Fruit fly (Drosophila melanogaster) whole organism, embryonic: Measurements from ENCODE around the gene CG5191.

ENCODE experiments used
- Atf-2 ChIP-seq: fragments of 200-800 bp; sonication (Bioruptor generic); optimal IDR thresholded peaks from 2 replicates; lab custom pipeline; 2016; ENCODE audit warnings: missing biosample characterization, missing genetic modification characterization
- CG10543 ChIP-seq: fragments of 200-800 bp; sonication (Bioruptor generic); optimal IDR thresholded peaks from 3 replicates; lab custom pipeline; 2017; ENCODE audit warnings: missing biosample characterization, mild to moderate bottlenecking, missing genetic modification characterization, moderate library complexity
- CG12071 ChIP-seq: fragments of 200-800 bp; sonication (Bioruptor generic); optimal IDR thresholded peaks from 3 replicates; lab custom pipeline; 2018; ENCODE audit warnings: missing biosample characterization, mild to moderate bottlenecking, missing genetic modification characterization
- CG15479 ChIP-seq: fragments of 200-800 bp; sonication (Bioruptor generic); optimal IDR thresholded peaks from 3 replicates; lab custom pipeline; 2019; ENCODE audit warnings: missing biosample characterization, mild to moderate bottlenecking, missing genetic modification characterization, moderate library complexity
- CG15601 ChIP-seq: fragments of 200-800 bp; sonication (Bioruptor generic); optimal IDR thresholded peaks from 3 replicates; lab custom pipeline; 2019; ENCODE audit warnings: missing biosample characterization, mild to moderate bottlenecking, missing genetic modification characterization, moderate library complexity
- CG17186 ChIP-seq: fragments of 200-800 bp; sonication (Bioruptor generic); optimal IDR thresholded peaks from 3 replicates; lab custom pipeline; 2017; ENCODE audit warnings: missing biosample characterization, missing genetic modification reagents, missing genetic modification characterization
- CG17359 ChIP-seq: fragments of 200-800 bp; sonication (Bioruptor generic); optimal IDR thresholded peaks from 3 replicates; lab custom pipeline; 2018; ENCODE audit warnings: missing biosample characterization, mild to moderate bottlenecking, missing genetic modification characterization, moderate library complexity
- CG2678 ChIP-seq: fragments of 200-800 bp; sonication (Bioruptor generic); optimal IDR thresholded peaks from 3 replicates; lab custom pipeline; 2019; ENCODE audit warnings: missing biosample characterization, mild to moderate bottlenecking, missing genetic modification characterization, moderate library complexity
- CG31224 ChIP-seq: fragments of 200-800 bp; sonication (Bioruptor generic); IDR thresholded peaks from 2 replicates; pipeline ENCODE4 v1.3.6; 2022; ENCODE audit warnings: missing biosample characterization, missing genetic modification characterization
- CG31365 ChIP-seq: fragments of 200-800 bp; sonication (Bioruptor generic); optimal IDR thresholded peaks from 2 replicates; lab custom pipeline; 2018; ENCODE audit warnings: missing biosample characterization, mild to moderate bottlenecking, missing genetic modification characterization
- CG34376 ChIP-seq: fragments of 200-800 bp; sonication (Bioruptor generic); optimal IDR thresholded peaks from 2 replicates; lab custom pipeline; 2018; ENCODE audit warnings: missing biosample characterization, mild to moderate bottlenecking, missing genetic modification characterization
- CG6254 ChIP-seq: fragments of 200-800 bp; sonication (Bioruptor generic); optimal IDR thresholded peaks from 3 replicates; lab custom pipeline; 2017; ENCODE audit warnings: mild to moderate bottlenecking, missing biosample characterization, missing genetic modification reagents, missing genetic modification characterization
- CG6689 ChIP-seq: fragments of 200-800 bp; sonication (Bioruptor generic); IDR thresholded peaks from 2 replicates; pipeline ENCODE4 v1.3.6; 2022; ENCODE audit warnings: missing biosample characterization, missing genetic modification characterization
- CG7745 ChIP-seq: fragments of 200-800 bp; sonication (Bioruptor generic); optimal IDR thresholded peaks from 2 replicates; lab custom pipeline; 2018; ENCODE audit warnings: missing biosample characterization, mild to moderate bottlenecking, missing genetic modification characterization, moderate library complexity
- CG7963 ChIP-seq: fragments of 200-800 bp; sonication (Bioruptor generic); IDR thresholded peaks from 3 replicates; pipeline ENCODE4 v1.3.6; 2022; ENCODE audit warnings: missing biosample characterization, missing genetic modification characterization; ENCODE audit not compliant: partially characterized antibody
- CG8944 ChIP-seq: fragments of 200-800 bp; sonication (Bioruptor generic); optimal IDR thresholded peaks from 3 replicates; lab custom pipeline; 2016; ENCODE audit warnings: missing biosample characterization, missing genetic modification characterization
- CG9215 ChIP-seq: fragments of 200-800 bp; sonication (Bioruptor generic); IDR thresholded peaks from 2 replicates; pipeline ENCODE4 v1.3.6; 2022; ENCODE audit warnings: missing biosample characterization, missing genetic modification characterization
- CG9609 ChIP-seq: fragments of 200-800 bp; sonication (Bioruptor generic); optimal IDR thresholded peaks from 3 replicates; lab custom pipeline; 2016; ENCODE audit warnings: missing biosample characterization, missing genetic modification characterization
- CTCF ChIP-seq: fragments of 200-800 bp; sonication (Bioruptor generic); optimal IDR thresholded peaks from 2 replicates; lab custom pipeline; 2017; ENCODE audit warnings: missing biosample characterization, mild to moderate bottlenecking, missing genetic modification characterization, moderate library complexity
- D19B ChIP-seq: fragments of 200-800 bp; sonication (Bioruptor generic); optimal IDR thresholded peaks from 2 replicates; lab custom pipeline; 2017; ENCODE audit warnings: missing biosample characterization, mild to moderate bottlenecking, missing genetic modification characterization
- Elba2 ChIP-seq: fragments of 200-800 bp; sonication (Bioruptor generic); optimal IDR thresholded peaks from 3 replicates; lab custom pipeline; 2016; ENCODE audit warnings: missing biosample characterization, missing genetic modification characterization
- Mes4 ChIP-seq: fragments of 200-800 bp; sonication (Bioruptor generic); optimal IDR thresholded peaks from 2 replicates; lab custom pipeline; 2016; ENCODE audit warnings: missing biosample characterization, missing genetic modification characterization
- Myb ChIP-seq: fragments of 200-800 bp; sonication (Bioruptor generic); optimal IDR thresholded peaks from 2 replicates; lab custom pipeline; 2016; ENCODE audit warnings: missing biosample characterization, missing genetic modification characterization
- NC2α ChIP-seq: fragments of 200-800 bp; sonication (Bioruptor generic); optimal IDR thresholded peaks from 2 replicates; lab custom pipeline; 2016; ENCODE audit warnings: missing biosample characterization, missing genetic modification characterization
- NFAT ChIP-seq: fragments of 200-800 bp; sonication (Bioruptor generic); IDR thresholded peaks from 2 replicates; pipeline ENCODE4 v1.3.6; 2022; ENCODE audit warnings: missing biosample characterization, missing genetic modification characterization
- Nf-YB ChIP-seq: fragments of 200-800 bp; sonication (Bioruptor generic); optimal IDR thresholded peaks from 3 replicates; lab custom pipeline; 2019; ENCODE audit warnings: missing biosample characterization, mild to moderate bottlenecking, missing genetic modification characterization, moderate library complexity
- Oli ChIP-seq: fragments of 200-800 bp; sonication (Bioruptor generic); optimal IDR thresholded peaks from 2 replicates; lab custom pipeline; 2018; ENCODE audit warnings: missing biosample characterization, mild to moderate bottlenecking, missing genetic modification characterization, moderate library complexity
- aop ChIP-seq: fragments of 200-800 bp; sonication (Bioruptor generic); IDR thresholded peaks from 2 replicates; pipeline ENCODE4 v1.3.6; 2022; ENCODE audit warnings: missing biosample characterization, missing genetic modification characterization
- ato ChIP-seq: fragments of 200-800 bp; sonication (Bioruptor generic); IDR thresholded peaks from 2 replicates; pipeline ENCODE4 v1.3.6; 2022; ENCODE audit warnings: missing biosample characterization, missing genetic modification characterization; ENCODE audit not compliant: partially characterized antibody
- bowl ChIP-seq: fragments of 200-800 bp; sonication (Bioruptor generic); IDR thresholded peaks from 2 replicates; pipeline ENCODE4 v1.3.6; 2022; ENCODE audit warnings: missing biosample characterization, missing genetic modification characterization
- esg ChIP-seq: fragments of 200-800 bp; sonication (Bioruptor generic); conservative IDR thresholded peaks from 2 replicates; pipeline ENCODE4 v1.3.6; 2022; ENCODE audit warnings: missing biosample characterization, missing genetic modification characterization
- fu2 ChIP-seq: fragments of 200-800 bp; sonication (Bioruptor generic); optimal IDR thresholded peaks from 2 replicates; lab custom pipeline; 2016; ENCODE audit warnings: missing biosample characterization, missing genetic modification characterization
- gce ChIP-seq: fragments of 200-800 bp; sonication (Bioruptor generic); IDR thresholded peaks from 3 replicates; pipeline ENCODE4 v1.3.6; 2022; ENCODE audit warnings: missing biosample characterization, missing genetic modification characterization
- gsb-n ChIP-seq: fragments of 200-800 bp; sonication (Bioruptor generic); optimal IDR thresholded peaks from 3 replicates; lab custom pipeline; 2018; ENCODE audit warnings: missing biosample characterization, mild to moderate bottlenecking, missing genetic modification characterization
- ham ChIP-seq: fragments of 200-800 bp; sonication (Bioruptor generic); IDR thresholded peaks from 2 replicates; pipeline ENCODE4 v1.3.6; 2022; ENCODE audit warnings: missing biosample characterization, missing genetic modification characterization
- her ChIP-seq: fragments of 200-800 bp; sonication (Bioruptor generic); optimal IDR thresholded peaks from 2 replicates; lab custom pipeline; 2016; ENCODE audit warnings: missing biosample characterization, missing genetic modification characterization
- hkb ChIP-seq, 2 experiments: fragments of 200-800 bp in 1 of 2; fragments of >200 bp in 1 of 2; sonication (Bioruptor generic) in 1 of 2; IDR thresholded peaks in 1 of 2; optimal IDR thresholded peaks in 1 of 2; 2 replicates each; pipeline versions ENCODE4 v1.3.6 to Lab custom; 2017 to 2022; ENCODE audit warnings: missing biosample characterization in 1 of 2, missing genetic modification characterization in 1 of 2
- maf-S ChIP-seq: fragments of 200-800 bp; sonication (Bioruptor generic); optimal IDR thresholded peaks from 2 replicates; lab custom pipeline; 2016; ENCODE audit warnings: missing biosample characterization, missing genetic modification characterization
- mld ChIP-seq: fragments of 200-800 bp; sonication (Bioruptor generic); IDR thresholded peaks from 3 replicates; pipeline ENCODE4 v1.3.6; 2022; ENCODE audit warnings: missing biosample characterization, missing genetic modification characterization; ENCODE audit not compliant: partially characterized antibody
- pan ChIP-seq, 4 experiments: fragments of >200 bp in 3 of 4; fragments of 200-800 bp in 1 of 4; sonication (Bioruptor generic) in 1 of 4; optimal IDR thresholded peaks in 3 of 4; IDR thresholded peaks in 1 of 4; 2 replicates each; pipeline versions ENCODE4 v1.3.6 to Lab custom; 2017 to 2022; ENCODE audit warnings: missing biosample characterization in 2 of 4, missing genetic modification characterization in 2 of 4, mixed read lengths in 1 of 4
- phol ChIP-seq: fragments of 200-800 bp; sonication (Bioruptor generic); optimal IDR thresholded peaks from 3 replicates; lab custom pipeline; 2018; ENCODE audit warnings: missing biosample characterization, mild to moderate bottlenecking, missing genetic modification characterization, moderate library complexity
- pzg ChIP-seq: fragments of 200-800 bp; sonication (Bioruptor generic); optimal IDR thresholded peaks from 3 replicates; lab custom pipeline; 2018; ENCODE audit warnings: missing biosample characterization, mild to moderate bottlenecking, missing genetic modification characterization, moderate library complexity
- repo ChIP-seq: fragments of 200-800 bp; sonication (Bioruptor generic); optimal IDR thresholded peaks from 2 replicates; lab custom pipeline; 2016; ENCODE audit warnings: missing biosample characterization, missing genetic modification characterization
- scrt ChIP-seq: fragments of 200-800 bp; sonication (Bioruptor generic); optimal IDR thresholded peaks from 2 replicates; lab custom pipeline; 2018; ENCODE audit warnings: missing biosample characterization, mild to moderate bottlenecking, missing genetic modification characterization, moderate library complexity
- seq ChIP-seq: fragments of 200-800 bp; sonication (Bioruptor generic); IDR thresholded peaks from 2 replicates; pipeline ENCODE4 v1.3.6; 2022; ENCODE audit warnings: missing biosample characterization, missing genetic modification characterization
- sqz ChIP-seq: fragments of 200-800 bp; sonication (Bioruptor generic); optimal IDR thresholded peaks from 3 replicates; lab custom pipeline; 2018; ENCODE audit warnings: missing biosample characterization, mild to moderate bottlenecking, missing genetic modification characterization
- wor ChIP-seq: fragments of 200-800 bp; sonication (Bioruptor generic); IDR thresholded peaks from 2 replicates; pipeline ENCODE4 v1.3.6; 2022; ENCODE audit warnings: missing biosample characterization, missing genetic modification characterization
- yki ChIP-seq: fragments of >200 bp; optimal IDR thresholded peaks from 3 replicates; lab custom pipeline; 2018

The CG5191 gene

DNA sequence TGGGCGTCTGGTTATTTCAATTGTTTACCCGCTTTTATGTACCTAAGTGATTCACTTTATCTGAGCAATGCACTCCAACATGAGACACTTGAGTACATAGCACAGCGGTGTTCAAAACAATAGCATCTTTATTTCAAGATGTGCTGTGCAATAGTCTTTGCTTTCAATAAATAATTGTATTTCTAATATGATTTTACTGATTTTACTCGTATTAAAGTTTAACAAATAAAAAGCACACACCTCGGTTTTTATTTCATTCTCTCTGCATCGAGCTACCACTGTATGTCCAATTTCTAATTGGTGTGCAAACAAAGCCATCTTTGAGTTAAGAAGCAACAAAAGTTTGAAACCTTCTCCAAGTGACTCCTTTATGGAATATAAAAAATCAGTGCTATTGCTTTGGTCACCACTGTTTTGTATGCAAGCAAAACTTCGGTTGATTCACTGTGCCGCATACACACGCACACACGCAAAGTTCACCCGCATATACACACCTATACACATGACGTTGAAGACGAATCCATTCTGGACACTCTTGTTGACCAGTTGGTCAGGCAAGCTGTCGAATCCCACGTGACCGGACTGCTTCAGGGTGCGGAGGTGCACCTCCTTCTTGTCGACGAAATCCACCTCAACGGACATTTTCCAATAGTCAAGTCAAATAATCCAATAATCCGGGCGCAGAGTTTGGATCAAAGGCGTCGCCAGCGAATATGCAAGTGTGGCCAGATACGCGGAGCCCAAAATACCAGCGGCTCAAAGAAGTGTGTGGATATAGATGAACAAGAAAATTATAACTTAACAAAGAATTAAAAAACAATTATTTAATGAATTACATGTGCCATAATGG, 27.2 kb downstream of the CG5191 start, which contains the start of gene Septin2 (continued):
- TF ChIP-seq phol (tag; lab: Kevin White, UChicago) (peak; percentile 86), Oli (tag; lab: Kevin White, UChicago) (peak; percentile 86), NFAT (GFP tag; lab: Robert Waterston, UW) (no peak), seq (GFP tag; lab: Robert Waterston, UW) (peak; percentile 62), CG7963 (peak; percentile 21; the same call in 1 of the 3 replicates), CG12071 (GFP tag; lab: Kevin White, UChicago) (peak; percentile 77), CG8944 (no peak), CG31365 (tag; lab: Kevin White, UChicago) (peak; percentile 24), CG10543 (GFP tag; lab: Kevin White, UChicago) (no peak), ham (GFP tag; lab: Robert Waterston, UW) (no peak), CG17186 (GFP tag; lab: Kevin White, UChicago) (no peak), gsb-n (tag; lab: Kevin White, UChicago) (peak; percentile 71), yki (no peak), CG15601 (tag; lab: Kevin White, UChicago) (peak; percentile 80), CTCF (GFP tag; lab: Kevin White, UChicago) (peak; percentile 55), CG15479 (GFP tag; lab: Kevin White, UChicago) (no peak), repo (GFP tag; lab: Kevin White, UChicago) (peak; percentile 54), CG34376 (GFP tag; lab: Kevin White, UChicago) (no peak), bowl (GFP tag; lab: Robert Waterston, UW) (no peak), mld (GFP tag; lab: Robert Waterston, UW) (no peak), CG9215 (GFP tag; lab: Robert Waterston, UW) (0 out of 2 replicates have a peak, but pooled peaks have one; percentile 24), fu2 (GFP tag; lab: Kevin White, UChicago) (peak; percentile 6), pan (optimal IDR thresholded peaks at IDR 0.05; lab: Kevin White, UChicago) (no peak), pan (GFP tag; optimal IDR thresholded peaks at IDR 0.05 in 1 of 2, IDR thresholded peaks at IDR 0.05 in 1 of 2) (peak in 1 of 2 experiments; percentile 68), wor (GFP tag; lab: Robert Waterston, UW) (peak; percentile 61), maf-S (peak; percentile 23), gce (GFP tag; lab: Robert Waterston, UW) (no peak), CG31224 (GFP tag; lab: Robert Waterston, UW) (no peak), scrt (GFP tag; lab: Kevin White, UChicago) (peak; percentile 63), esg (GFP tag; lab: Robert Waterston, UW) (peak; percentile 44; the same call in 1 of the 2 replicates), pzg (GFP tag; lab: Kevin White, UChicago) (peak; percentile 44), CG6689 (GFP tag; lab: Robert Waterston, UW) (peak; percentile 75), CG6254 (GFP tag; lab: Kevin White, UChicago) (peak; percentile 86), CG17359 (peak; percentile 85), ato (GFP tag; lab: Robert Waterston, UW) (no peak), CG2678 (peak; percentile 89), NC2α (peak; percentile 46), aop (GFP tag; lab: Robert Waterston, UW) (no peak), CG9609 (GFP tag; lab: Kevin White, UChicago) (peak; percentile 27), Myb (GFP tag; lab: Kevin White, UChicago) (peak; percentile 17), hkb (optimal IDR thresholded peaks at IDR 0.05; lab: Kevin White, UChicago) (no peak), hkb (GFP tag; IDR thresholded peaks at IDR 0.05; lab: Robert Waterston, UW) (peak; percentile 82), Nf-YB (GFP tag; lab: Kevin White, UChicago) (peak; percentile 68), D19B (GFP tag; lab: Kevin White, UChicago) (peak; percentile 32), Mes4 (GFP tag; lab: Kevin White, UChicago) (peak; percentile 65), sqz (GFP tag; lab: Kevin White, UChicago) (no peak), her (GFP tag; lab: Kevin White, UChicago) (no peak), CG7745 (tag; lab: Kevin White, UChicago) (no peak), Elba2 (GFP tag; lab: Kevin White, UChicago) (peak; percentile 79), Atf-2 (GFP tag; lab: Kevin White, UChicago) (peak; percentile 49)
